Worm (Caenorhabditis elegans) whole organism, mixed stage, embryonic: ENCODE data around the gene F40E12.1.

Source experiments
- ceh-83 ChIP-seq: fragments of 200-800 bp; sonication (Bioruptor generic); optimal IDR thresholded peaks from 2 replicates; lab custom pipeline; 2018; ENCODE audit warnings: mild to moderate bottlenecking, missing genetic modification characterization, missing compliant biosample characterization
- lin-13 ChIP-seq: fragments of 150-350 bp; optimal IDR thresholded peaks from 2 replicates; lab custom pipeline; 2014; ENCODE audit warnings: missing biosample characterization, missing genetic modification characterization
- nhr-76 ChIP-seq: sonication (generic microtip); optimal IDR thresholded peaks from 2 replicates; lab custom pipeline; 2017; ENCODE audit warnings: missing biosample characterization, missing genetic modification characterization

DNA sequence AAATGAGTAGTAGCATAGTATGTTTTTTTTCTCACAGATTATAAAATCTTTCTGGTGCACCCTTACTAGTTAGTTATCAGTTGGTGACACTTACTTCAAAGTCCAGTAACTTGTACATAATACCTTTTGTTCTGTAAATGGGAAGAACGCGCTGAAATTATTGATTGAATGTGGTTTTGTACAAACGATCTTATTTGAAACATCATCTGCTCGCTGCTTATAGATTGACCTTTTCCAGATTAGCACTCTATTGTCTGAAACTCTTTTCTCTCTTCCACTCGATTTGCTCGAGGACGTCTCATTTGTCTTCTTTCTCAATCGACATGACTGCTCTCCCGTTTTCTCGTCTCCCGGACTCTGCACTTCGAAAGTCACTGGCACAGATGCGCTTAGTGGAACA is 29.5 kb downstream of the F40E12.1 start, which contains the start of gene fbxb-33:
- TF ChIP-seq lin-13 (tag; lab: Kevin White, UChicago) (no peak), ceh-83 (no peak), nhr-76 (tag; lab: Kevin White, UChicago) (no peak)
